Worm (Caenorhabditis elegans): ENCODE data around the gene hint-3.

- TF ChIP-seq him-1 (tag; optimal IDR thresholded peaks at IDR 0.05) (no peak), dao-5 (tag; optimal IDR thresholded peaks at IDR 0.05) (no peak)
These were observed 1.6 kb downstream of the hint-3 start for ce11 chrV:7761906-7762305.

Measured in whole organism, L4/young adult.